Fruit fly (Drosophila melanogaster) S2 (cell line): Measurements from ENCODE around the gene CG31933.

Experiments
- CG8478 ChIP-seq: fragments of >200 bp; optimal IDR thresholded peaks from 2 replicates; lab custom pipeline; 2018
- CTCF ChIP-seq, 2 experiments: fragments of >200 bp; optimal IDR thresholded peaks; 2 replicates each; lab custom pipeline; 2018

dm6 chr2L:1793168-1793567, 30.0 kb downstream of the CG31933 start, which contains the start of gene Gr22b:
- no peak for TF ChIP-seq CG8478 (lab: Kevin White, UChicago)
- TF ChIP-seq CTCF (optimal IDR thresholded peaks at IDR 0.05; lab: Kevin White, UChicago), result no peak
